Fruit fly (Drosophila melanogaster) whole organism, embryonic: ENCODE measurements around the gene CG43063.

Experiments used
- Atf3 ChIP-seq: fragments of 200-800 bp; sonication (Bioruptor generic); optimal IDR thresholded peaks from 3 replicates; lab custom pipeline; 2016; ENCODE audit warnings: missing biosample characterization, missing genetic modification characterization
- Atf6 ChIP-seq: fragments of 200-800 bp; sonication (Bioruptor generic); IDR thresholded peaks from 2 replicates; pipeline ENCODE4 v1.3.6; 2022; ENCODE audit warnings: missing biosample characterization, missing genetic modification characterization
- BEAF-32 ChIP-seq: fragments of 200-800 bp; sonication (Bioruptor generic); optimal IDR thresholded peaks from 3 replicates; lab custom pipeline; 2017; ENCODE audit warnings: missing biosample characterization, missing genetic modification characterization, mild to moderate bottlenecking, moderate library complexity, missing genetic modification reagents
- Bgb ChIP-seq: fragments of 200-800 bp; sonication (Bioruptor generic); IDR thresholded peaks from 2 replicates; pipeline ENCODE4 v1.3.6; 2022; ENCODE audit warnings: missing biosample characterization, missing genetic modification characterization; ENCODE audit not compliant: partially characterized antibody
- Bteb2 ChIP-seq: fragments of 200-800 bp; sonication (Bioruptor generic); optimal IDR thresholded peaks from 2 replicates; lab custom pipeline; 2016; ENCODE audit warnings: missing biosample characterization, missing genetic modification characterization
- CG10267 ChIP-seq: fragments of 200-800 bp; sonication (Bioruptor generic); optimal IDR thresholded peaks from 2 replicates; lab custom pipeline; 2018; ENCODE audit warnings: missing biosample characterization, mild to moderate bottlenecking, missing genetic modification characterization, moderate library complexity
- CG10462 ChIP-seq: fragments of 200-800 bp; sonication (Bioruptor generic); optimal IDR thresholded peaks from 2 replicates; lab custom pipeline; 2016; ENCODE audit warnings: missing biosample characterization, missing genetic modification characterization
- CG10654 ChIP-seq: fragments of 200-800 bp; sonication (Bioruptor generic); optimal IDR thresholded peaks from 2 replicates; lab custom pipeline; 2016; ENCODE audit warnings: missing biosample characterization, missing genetic modification characterization
- CG11093 ChIP-seq: fragments of 200-800 bp; sonication (Bioruptor generic); IDR thresholded peaks from 3 replicates; pipeline ENCODE4 v1.3.6; 2022; ENCODE audit warnings: missing biosample characterization, missing genetic modification characterization
- CG12659 ChIP-seq: fragments of 200-800 bp; sonication (Bioruptor generic); optimal IDR thresholded peaks from 3 replicates; lab custom pipeline; 2017; ENCODE audit warnings: mild to moderate bottlenecking, missing biosample characterization, missing genetic modification reagents, missing genetic modification characterization
- CG13287 ChIP-seq: fragments of 200-800 bp; sonication (Bioruptor generic); IDR thresholded peaks from 2 replicates; pipeline ENCODE4 v1.3.6; 2022; ENCODE audit warnings: missing biosample characterization, missing genetic modification characterization; ENCODE audit not compliant: partially characterized antibody
- CG14710 ChIP-seq: fragments of 200-800 bp; sonication (Bioruptor generic); optimal IDR thresholded peaks from 3 replicates; lab custom pipeline; 2019; ENCODE audit warnings: missing biosample characterization, mild to moderate bottlenecking, missing genetic modification characterization, moderate library complexity
- CG1647 ChIP-seq: fragments of 200-800 bp; sonication (Bioruptor generic); optimal IDR thresholded peaks from 3 replicates; lab custom pipeline; 2016; ENCODE audit warnings: missing biosample characterization, missing genetic modification characterization
- CG16813 ChIP-seq: fragments of 200-800 bp; sonication (Bioruptor generic); IDR thresholded peaks from 3 replicates; pipeline ENCODE4 v1.3.6; 2022; ENCODE audit warnings: missing biosample characterization, missing genetic modification characterization; ENCODE audit not compliant: partially characterized antibody
- CG17912 ChIP-seq: fragments of 200-800 bp; sonication (Bioruptor generic); optimal IDR thresholded peaks from 2 replicates; lab custom pipeline; 2018; ENCODE audit warnings: missing biosample characterization, mild to moderate bottlenecking, missing genetic modification characterization
- CG2889 ChIP-seq: fragments of 200-800 bp; sonication (Bioruptor generic); IDR thresholded peaks from 3 replicates; pipeline ENCODE4 v1.3.6; 2022; ENCODE audit warnings: missing biosample characterization, missing genetic modification characterization
- CG3847 ChIP-seq: fragments of 200-800 bp; sonication (Bioruptor generic); IDR thresholded peaks from 2 replicates; pipeline ENCODE4 v1.3.6; 2022; ENCODE audit warnings: missing biosample characterization, missing genetic modification characterization
- CG4360 ChIP-seq: fragments of 200-800 bp; sonication (Bioruptor generic); IDR thresholded peaks from 2 replicates; pipeline ENCODE4 v1.3.6; 2022; ENCODE audit warnings: missing biosample characterization, missing genetic modification characterization
- CG4820 ChIP-seq: fragments of 200-800 bp; sonication (Bioruptor generic); optimal IDR thresholded peaks from 3 replicates; lab custom pipeline; 2016; ENCODE audit warnings: missing biosample characterization, missing genetic modification characterization
- CG6765 ChIP-seq: fragments of 200-800 bp; sonication (Bioruptor generic); optimal IDR thresholded peaks from 3 replicates; lab custom pipeline; 2017; ENCODE audit warnings: missing biosample characterization, mild to moderate bottlenecking, missing genetic modification characterization
- CG7928 ChIP-seq: fragments of 200-800 bp; sonication (Bioruptor generic); optimal IDR thresholded peaks from 2 replicates; lab custom pipeline; 2017; ENCODE audit warnings: missing biosample characterization, mild to moderate bottlenecking, missing genetic modification characterization
- CTCF ChIP-seq: fragments of 200-800 bp; sonication (Bioruptor generic); optimal IDR thresholded peaks from 2 replicates; lab custom pipeline; 2017; ENCODE audit warnings: missing biosample characterization, mild to moderate bottlenecking, missing genetic modification characterization, moderate library complexity
- Dbx ChIP-seq: fragments of 200-800 bp; sonication (Bioruptor generic); IDR thresholded peaks from 3 replicates; pipeline ENCODE4 v1.3.6; 2022; ENCODE audit warnings: missing biosample characterization, missing genetic modification characterization
- Dp ChIP-seq: fragments of 200-800 bp; sonication (Bioruptor generic); optimal IDR thresholded peaks from 2 replicates; lab custom pipeline; 2018; ENCODE audit warnings: missing biosample characterization, mild to moderate bottlenecking, missing genetic modification characterization, moderate library complexity
- Dref ChIP-seq: fragments of 200-800 bp; sonication (Bioruptor generic); IDR thresholded peaks from 2 replicates; pipeline ENCODE4 v1.3.6; 2022; ENCODE audit warnings: missing biosample characterization, missing genetic modification characterization
- E2f2 ChIP-seq: fragments of 200-800 bp; sonication (Bioruptor generic); IDR thresholded peaks from 2 replicates; pipeline ENCODE4 v1.3.6; 2022; ENCODE audit warnings: missing biosample characterization, missing genetic modification characterization
- Hey ChIP-seq: fragments of 200-800 bp; sonication (Bioruptor generic); optimal IDR thresholded peaks from 3 replicates; lab custom pipeline; 2018; ENCODE audit warnings: missing biosample characterization, mild to moderate bottlenecking, missing genetic modification characterization
- Hmr ChIP-seq: fragments of 200-800 bp; sonication (Bioruptor generic); optimal IDR thresholded peaks from 3 replicates; lab custom pipeline; 2017; ENCODE audit warnings: mild to moderate bottlenecking, missing biosample characterization, missing genetic modification reagents, missing genetic modification characterization
- MESR4 ChIP-seq: fragments of 200-800 bp; sonication (Bioruptor generic); optimal IDR thresholded peaks from 2 replicates; lab custom pipeline; 2018; ENCODE audit warnings: missing biosample characterization, mild to moderate bottlenecking, missing genetic modification characterization, moderate library complexity
- NC2β ChIP-seq: fragments of 200-800 bp; sonication (Bioruptor generic); optimal IDR thresholded peaks from 2 replicates; lab custom pipeline; 2016; ENCODE audit warnings: missing biosample characterization, missing genetic modification characterization
- NFAT ChIP-seq: fragments of 200-800 bp; sonication (Bioruptor generic); IDR thresholded peaks from 2 replicates; pipeline ENCODE4 v1.3.6; 2022; ENCODE audit warnings: missing biosample characterization, missing genetic modification characterization
- Opbp ChIP-seq: fragments of 200-800 bp; sonication (Bioruptor generic); IDR thresholded peaks from 3 replicates; pipeline ENCODE4 v1.3.6; 2022; ENCODE audit warnings: missing biosample characterization, missing genetic modification characterization; ENCODE audit not compliant: partially characterized antibody
- Poxn ChIP-seq: fragments of 200-800 bp; sonication (Bioruptor generic); IDR thresholded peaks from 2 replicates; pipeline ENCODE4 v1.3.6; 2022; ENCODE audit warnings: missing biosample characterization, missing genetic modification characterization
- Six4 ChIP-seq: fragments of 200-800 bp; sonication (Bioruptor generic); optimal IDR thresholded peaks from 2 replicates; lab custom pipeline; 2016; ENCODE audit warnings: missing biosample characterization, missing genetic modification characterization
- Sry-δ ChIP-seq: fragments of 200-800 bp; sonication (Bioruptor generic); optimal IDR thresholded peaks from 2 replicates; lab custom pipeline; 2016; ENCODE audit warnings: missing biosample characterization, missing genetic modification characterization
- Usf ChIP-seq: fragments of 200-800 bp; sonication (Bioruptor generic); optimal IDR thresholded peaks from 2 replicates; lab custom pipeline; 2017; ENCODE audit warnings: missing genotype, missing biosample characterization, missing genetic modification characterization
- chinmo ChIP-seq: fragments of 200-800 bp; sonication (Bioruptor generic); IDR thresholded peaks from 4 replicates; pipeline ENCODE4 v1.3.6; 2022; ENCODE audit warnings: missing biosample characterization, missing genetic modification characterization; ENCODE audit not compliant: partially characterized antibody
- eyg ChIP-seq: fragments of 200-800 bp; sonication (Bioruptor generic); optimal IDR thresholded peaks from 3 replicates; lab custom pipeline; 2016; ENCODE audit warnings: missing biosample characterization, missing genetic modification characterization
- gsb ChIP-seq: fragments of 200-800 bp; sonication (Bioruptor generic); IDR thresholded peaks from 2 replicates; pipeline ENCODE4 v1.3.6; 2022; ENCODE audit warnings: missing biosample characterization, missing genetic modification characterization
- hbn ChIP-seq: fragments of 200-800 bp; sonication (Bioruptor generic); IDR thresholded peaks from 2 replicates; pipeline ENCODE4 v1.3.6; 2022; ENCODE audit warnings: missing biosample characterization, missing genetic modification characterization; ENCODE audit not compliant: partially characterized antibody
- jumu ChIP-seq: fragments of 200-800 bp; sonication (Bioruptor generic); optimal IDR thresholded peaks from 3 replicates; lab custom pipeline; 2016; ENCODE audit warnings: missing biosample characterization, missing genetic modification characterization
- kay ChIP-seq: fragments of 200-800 bp; sonication (Bioruptor generic); optimal IDR thresholded peaks from 2 replicates; lab custom pipeline; 2016; ENCODE audit warnings: missing biosample characterization, missing genetic modification characterization
- luna ChIP-seq: fragments of 200-800 bp; sonication (Bioruptor generic); optimal IDR thresholded peaks from 2 replicates; lab custom pipeline; 2016; ENCODE audit warnings: missing biosample characterization, missing genetic modification characterization
- nerfin-2 ChIP-seq: fragments of 200-800 bp; sonication (Bioruptor generic); IDR thresholded peaks from 2 replicates; pipeline ENCODE4 v1.3.6; 2022; ENCODE audit warnings: missing biosample characterization, missing genetic modification characterization; ENCODE audit not compliant: partially characterized antibody
- oc ChIP-seq: fragments of 200-800 bp; sonication (Bioruptor generic); optimal IDR thresholded peaks from 2 replicates; lab custom pipeline; 2018; ENCODE audit warnings: missing biosample characterization, mild to moderate bottlenecking, missing genetic modification characterization, moderate library complexity
- p53 ChIP-seq: fragments of 200-800 bp; sonication (Bioruptor generic); optimal IDR thresholded peaks from 2 replicates; lab custom pipeline; 2016; ENCODE audit warnings: missing biosample characterization, missing genetic modification characterization
- shn ChIP-seq: fragments of 200-800 bp; sonication (Bioruptor generic); optimal IDR thresholded peaks from 3 replicates; lab custom pipeline; 2016; ENCODE audit warnings: missing biosample characterization, missing genetic modification characterization
- stwl ChIP-seq: fragments of 200-800 bp; sonication (Bioruptor generic); optimal IDR thresholded peaks from 3 replicates; lab custom pipeline; 2018; ENCODE audit warnings: missing biosample characterization, mild to moderate bottlenecking, missing genetic modification characterization, moderate library complexity
- tio ChIP-seq: fragments of 200-800 bp; sonication (Bioruptor generic); optimal IDR thresholded peaks from 2 replicates; lab custom pipeline; 2017; ENCODE audit warnings: missing biosample characterization, missing genetic modification characterization, inconsistent platforms
- vnd ChIP-seq: fragments of 200-800 bp; sonication (Bioruptor generic); IDR thresholded peaks from 3 replicates; pipeline ENCODE4 v1.3.6; 2022; ENCODE audit warnings: missing biosample characterization, missing genetic modification characterization; ENCODE audit not compliant: partially characterized antibody

The CG43063 gene

DNA sequence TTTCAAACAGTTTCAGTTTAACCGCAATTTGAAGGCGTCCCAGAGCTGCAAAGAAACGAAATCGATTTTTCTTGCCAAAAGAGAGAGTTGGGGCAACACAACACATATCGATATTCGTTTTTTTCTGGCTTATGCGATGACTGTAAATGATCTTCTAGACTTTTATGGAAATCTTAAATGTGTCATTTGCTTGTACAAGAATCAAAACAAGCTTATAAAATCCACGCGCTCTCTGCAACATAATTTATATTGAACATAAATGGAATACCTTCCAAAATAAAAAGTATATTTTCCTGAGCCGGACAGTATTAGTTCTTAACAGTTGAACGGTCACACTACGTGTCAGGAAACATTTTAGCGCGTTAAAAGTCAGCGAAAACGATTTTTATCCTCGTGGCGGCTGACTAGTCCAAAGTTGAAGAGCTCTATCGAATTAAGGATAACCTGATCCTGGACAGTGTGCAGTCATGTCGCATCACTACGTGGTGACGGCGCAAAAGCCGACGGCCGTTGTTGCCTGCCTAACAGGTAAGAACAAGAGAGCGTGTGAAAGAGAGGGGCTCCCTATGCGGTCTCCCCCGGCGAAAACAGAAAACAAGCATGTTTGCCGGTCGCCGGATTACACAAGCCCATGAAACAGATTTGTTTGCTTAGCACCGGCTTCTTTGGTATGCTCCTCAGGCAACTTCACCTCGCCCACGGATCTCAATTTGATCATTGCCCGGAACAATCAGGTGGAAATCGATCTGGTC lies 33.9 kb upstream of the CG43063 start, which contains the start of gene pic (continued):
- TF ChIP-seq vnd (GFP tag; lab: Robert Waterston, UW): peak; percentile 70
- TF ChIP-seq CG16813 (GFP tag; lab: Robert Waterston, UW): peak; percentile 81
- peak; percentile 93 for TF ChIP-seq E2f2 (GFP tag; lab: Robert Waterston, UW)
- no peak for TF ChIP-seq p53 (GFP tag; lab: Kevin White, UChicago)
- peak; percentile 21 for TF ChIP-seq jumu (GFP tag; lab: Kevin White, UChicago)
- TF ChIP-seq hbn (GFP tag; lab: Robert Waterston, UW): peak; percentile 84
- no peak for TF ChIP-seq Usf
- no peak for TF ChIP-seq shn (GFP tag; lab: Kevin White, UChicago)
- no peak for TF ChIP-seq CG11093 (GFP tag; lab: Robert Waterston, UW)
- peak; percentile 31 for TF ChIP-seq CG12659
- TF ChIP-seq kay (GFP tag; lab: Kevin White, UChicago): peak; percentile 26
- peak; percentile 85 for TF ChIP-seq Sry-δ (GFP tag; lab: Kevin White, UChicago)
- peak; percentile 37 for TF ChIP-seq CTCF (GFP tag; lab: Kevin White, UChicago)
- TF ChIP-seq Hey (tag; lab: Kevin White, UChicago): no peak
- TF ChIP-seq oc: no peak
- TF ChIP-seq CG6765 (GFP tag; lab: Kevin White, UChicago): no peak
- TF ChIP-seq CG7928 (GFP tag; lab: Kevin White, UChicago): no peak
- TF ChIP-seq Poxn: no peak
- no peak for TF ChIP-seq tio (GFP tag; lab: Kevin White, UChicago)
- TF ChIP-seq Hmr (GFP tag; lab: Kevin White, UChicago): no peak
- no peak for TF ChIP-seq CG17912 (GFP tag; lab: Kevin White, UChicago)
- no peak for TF ChIP-seq Six4 (GFP tag; lab: Kevin White, UChicago)
- TF ChIP-seq NC2β (GFP tag; lab: Kevin White, UChicago): peak; percentile 16
- peak; percentile 78 for TF ChIP-seq MESR4 (GFP tag; lab: Kevin White, UChicago)
- no peak for TF ChIP-seq CG4820 (GFP tag; lab: Kevin White, UChicago)
- no peak for TF ChIP-seq Bteb2 (GFP tag; lab: Kevin White, UChicago)
- TF ChIP-seq Atf3 (GFP tag; lab: Kevin White, UChicago): no peak
- peak; percentile 57; the same call in 1 of the 2 replicates for TF ChIP-seq nerfin-2 (GFP tag; lab: Robert Waterston, UW)
- no peak for TF ChIP-seq CG2889 (GFP tag; lab: Robert Waterston, UW)
- TF ChIP-seq CG10654 (GFP tag; lab: Kevin White, UChicago): no peak
- TF ChIP-seq Atf6 (GFP tag; lab: Robert Waterston, UW): no peak
- TF ChIP-seq CG4360 (GFP tag; lab: Robert Waterston, UW): peak; percentile 21; the same call in 1 of the 2 replicates
- TF ChIP-seq Dp (GFP tag; lab: Kevin White, UChicago): peak; percentile 90
- peak; percentile 58 for TF ChIP-seq stwl (tag; lab: Kevin White, UChicago)
- TF ChIP-seq CG10267: peak; percentile 66
- TF ChIP-seq CG14710 (tag; lab: Kevin White, UChicago): peak; percentile 76
- no peak for TF ChIP-seq luna (GFP tag; lab: Kevin White, UChicago)
- 0 out of 4 replicates have a peak, but pooled peaks have one; percentile 24 for TF ChIP-seq chinmo (GFP tag; lab: Robert Waterston, UW)
- no peak for TF ChIP-seq CG1647 (GFP tag; lab: Kevin White, UChicago)
- TF ChIP-seq Opbp (GFP tag; lab: Robert Waterston, UW): peak; percentile 71
- peak; percentile 90 for TF ChIP-seq Dref
- TF ChIP-seq CG10462 (GFP tag; lab: Kevin White, UChicago): no peak
- no peak for TF ChIP-seq gsb (GFP tag; lab: Robert Waterston, UW)
- no peak for TF ChIP-seq NFAT
- peak; percentile 87 for TF ChIP-seq CG13287 (GFP tag; lab: Robert Waterston, UW)
- no peak for TF ChIP-seq Dbx
- peak; percentile 26 for TF ChIP-seq eyg (GFP tag; lab: Kevin White, UChicago)
- TF ChIP-seq BEAF-32: peak; percentile 89
- peak; percentile 25; the same call in 1 of the 2 replicates for TF ChIP-seq CG3847 (GFP tag; lab: Robert Waterston, UW)
- peak; percentile 75 for TF ChIP-seq Bgb (GFP tag; lab: Robert Waterston, UW)
- TF ChIP-seq, all 482 proteins: peak for 89
